Fruit fly (Drosophila melanogaster) whole organism, embryonic: ENCODE results near the gene dpr7.

ENCODE experiments used
- CG11504 ChIP-seq: fragments of 200-800 bp; sonication (Bioruptor generic); optimal IDR thresholded peaks from 3 replicates; lab custom pipeline; 2019; ENCODE audit warnings: missing biosample characterization, mild to moderate bottlenecking, missing genetic modification characterization, moderate library complexity
- CG1603 ChIP-seq: fragments of 200-800 bp; sonication (Bioruptor generic); optimal IDR thresholded peaks from 2 replicates; lab custom pipeline; 2019; ENCODE audit warnings: missing biosample characterization, mild to moderate bottlenecking, missing genetic modification characterization, moderate library complexity
- CG17612 ChIP-seq: fragments of 200-800 bp; sonication (Bioruptor generic); IDR thresholded peaks from 2 replicates; pipeline ENCODE4 v1.3.6; 2022; ENCODE audit warnings: missing biosample characterization, missing genetic modification characterization
- ci ChIP-seq: fragments of 200-800 bp; sonication (Bioruptor generic); IDR thresholded peaks from 3 replicates; pipeline ENCODE4 v1.3.6; 2022; ENCODE audit warnings: missing biosample characterization, missing genetic modification characterization
- sisA ChIP-seq: fragments of 200-800 bp; sonication (Bioruptor generic); IDR thresholded peaks from 2 replicates; pipeline ENCODE4 v1.3.6; 2022; ENCODE audit warnings: missing biosample characterization, missing genetic modification characterization
- sug ChIP-seq: fragments of 200-800 bp; optimal IDR thresholded peaks from 2 replicates; lab custom pipeline; 2019; ENCODE audit warnings: missing biosample characterization, mild to moderate bottlenecking, missing genetic modification characterization, moderate library complexity

DNA sequence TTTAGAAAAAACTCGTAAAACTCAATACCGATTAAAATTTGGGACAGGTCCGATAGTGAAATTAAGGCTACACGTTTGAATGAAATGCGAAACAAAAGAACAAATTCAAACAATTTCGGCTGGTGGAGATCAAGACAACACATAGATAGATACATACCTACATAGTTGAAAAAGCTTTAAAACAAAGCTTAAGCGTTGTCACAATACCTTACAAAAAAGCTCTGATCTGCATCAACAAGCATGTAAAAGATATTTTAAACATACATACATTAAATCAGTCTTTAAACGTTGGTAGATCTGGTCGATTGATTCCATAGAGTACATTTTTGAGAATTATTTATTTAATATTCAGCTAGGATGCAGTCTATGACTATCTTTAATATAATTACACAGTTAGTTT is 25.5 kb downstream of the dpr7 start, which contains the start of the genes CG31999 and yellow-h:
- TF ChIP-seq CG17612 (no peak), CG1603 (tag; lab: Kevin White, UChicago) (no peak), sug (tag; lab: Kevin White, UChicago) (no peak), ci (no peak), CG11504 (tag; lab: Kevin White, UChicago) (no peak), sisA (GFP tag; lab: Robert Waterston, UW) (no peak)
